Worm (Caenorhabditis elegans) whole organism, L3 larva: Measurements from ENCODE around the gene B0507.2.

Experiments
- egl-27 ChIP-seq: sonication (generic microtip); optimal IDR thresholded peaks from 4 replicates; lab custom pipeline; 2017; ENCODE audit warnings: missing biosample characterization, missing genetic modification reagents, missing genetic modification characterization
- elt-1 ChIP-seq: fragments of 150-350 bp; optimal IDR thresholded peaks from 2 replicates; lab custom pipeline; 2014; ENCODE audit warnings: missing biosample characterization, missing genetic modification characterization
- nhr-23 ChIP-seq: fragments of 150-350 bp; optimal IDR thresholded peaks from 2 replicates; lab custom pipeline; 2014; ENCODE audit warnings: missing biosample characterization, missing genetic modification reagents, missing genetic modification characterization
- unc-62 ChIP-seq: fragments of 150-350 bp; sonication (generic microtip); optimal IDR thresholded peaks from 4 replicates; lab custom pipeline; 2014; ENCODE audit warnings: missing biosample characterization, missing genetic modification reagents, missing genetic modification characterization

DNA sequence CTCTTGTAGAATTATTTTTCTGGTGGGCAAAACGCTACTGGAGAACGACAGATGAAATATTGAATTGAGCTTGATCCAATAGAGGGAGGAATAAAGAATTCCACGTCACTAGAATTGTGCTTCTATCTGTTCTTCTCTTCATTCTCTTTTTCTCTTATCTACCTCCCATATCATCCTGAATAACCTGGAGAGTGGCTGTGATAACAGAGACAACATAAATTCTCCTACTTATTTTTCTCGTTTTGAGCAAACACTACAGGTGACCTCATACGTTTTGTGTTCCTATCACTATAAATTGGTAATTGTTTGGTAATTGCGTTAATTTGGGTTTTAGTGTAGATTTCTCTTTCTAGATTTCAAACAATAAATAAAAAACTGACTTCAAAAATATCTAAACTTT, 7.0 kb downstream of the B0507.2 start:
- TF ChIP-seq nhr-23 (tag; lab: Kevin White, UChicago): no peak
- TF ChIP-seq unc-62 (GFP tag; lab: Kevin White, UChicago): no peak
- TF ChIP-seq egl-27: no peak
- no peak for TF ChIP-seq elt-1 (tag; lab: Kevin White, UChicago)
